Fruit fly (Drosophila melanogaster) whole organism, embryonic: ENCODE measurements around the gene Nelf-E.
A peak's percentile ranks its signal among the peaks of the same experiment; 100 is the strongest.

ENCODE experiments used
- Bdp1 ChIP-seq: fragments of 200-800 bp; sonication (Bioruptor generic); optimal IDR thresholded peaks from 3 replicates; lab custom pipeline; 2016; ENCODE audit warnings: missing biosample characterization, missing genetic modification characterization
- Blimp-1 ChIP-seq: fragments of 200-800 bp; sonication (Bioruptor generic); optimal IDR thresholded peaks from 3 replicates; lab custom pipeline; 2018; ENCODE audit warnings: missing biosample characterization, missing genetic modification characterization, mild to moderate bottlenecking, moderate library complexity, missing genetic modification reagents
- CG10147 ChIP-seq: fragments of 200-800 bp; sonication (Bioruptor generic); optimal IDR thresholded peaks from 2 replicates; lab custom pipeline; 2019; ENCODE audit warnings: missing biosample characterization, mild to moderate bottlenecking, missing genetic modification characterization, moderate library complexity
- CG10366 ChIP-seq: fragments of 200-800 bp; sonication (Bioruptor generic); IDR thresholded peaks from 2 replicates; pipeline ENCODE4 v1.3.6; 2022; ENCODE audit warnings: missing biosample characterization, missing genetic modification characterization
- CG10543 ChIP-seq: fragments of 200-800 bp; sonication (Bioruptor generic); optimal IDR thresholded peaks from 3 replicates; lab custom pipeline; 2017; ENCODE audit warnings: missing biosample characterization, mild to moderate bottlenecking, missing genetic modification characterization, moderate library complexity
- CG11093 ChIP-seq: fragments of 200-800 bp; sonication (Bioruptor generic); IDR thresholded peaks from 3 replicates; pipeline ENCODE4 v1.3.6; 2022; ENCODE audit warnings: missing biosample characterization, missing genetic modification characterization
- CG12391 ChIP-seq: fragments of 200-800 bp; sonication (Bioruptor generic); optimal IDR thresholded peaks from 3 replicates; lab custom pipeline; 2018; ENCODE audit warnings: missing biosample characterization, mild to moderate bottlenecking, missing genetic modification characterization, moderate library complexity
- CG12769 ChIP-seq: fragments of 200-800 bp; sonication (Bioruptor generic); optimal IDR thresholded peaks from 2 replicates; lab custom pipeline; 2019; ENCODE audit warnings: missing biosample characterization, mild to moderate bottlenecking, missing genetic modification characterization, moderate library complexity
- CG16779 ChIP-seq: fragments of 200-800 bp; sonication (Bioruptor generic); IDR thresholded peaks from 2 replicates; pipeline ENCODE4 v1.3.6; 2022; ENCODE audit warnings: missing biosample characterization, missing genetic modification characterization
- CG17568 ChIP-seq: fragments of 200-800 bp; sonication (Bioruptor generic); optimal IDR thresholded peaks from 2 replicates; lab custom pipeline; 2018; ENCODE audit warnings: missing biosample characterization, mild to moderate bottlenecking, missing genetic modification characterization, moderate library complexity
- CG17829 ChIP-seq: fragments of 200-800 bp; optimal IDR thresholded peaks from 2 replicates; lab custom pipeline; 2019; ENCODE audit warnings: missing biosample characterization, mild to moderate bottlenecking, missing genetic modification characterization, moderate library complexity
- CG2120 ChIP-seq: fragments of 200-800 bp; sonication (Bioruptor generic); optimal IDR thresholded peaks from 3 replicates; lab custom pipeline; 2016; ENCODE audit warnings: missing biosample characterization, missing genetic modification characterization
- CG31441 ChIP-seq: fragments of 200-800 bp; sonication (Bioruptor generic); IDR thresholded peaks from 2 replicates; pipeline ENCODE4 v1.3.6; 2022; ENCODE audit warnings: missing biosample characterization, missing genetic modification characterization
- CG4820 ChIP-seq: fragments of 200-800 bp; sonication (Bioruptor generic); optimal IDR thresholded peaks from 3 replicates; lab custom pipeline; 2016; ENCODE audit warnings: missing biosample characterization, missing genetic modification characterization
- CG5180 ChIP-seq: fragments of 200-800 bp; sonication (Bioruptor generic); optimal IDR thresholded peaks from 3 replicates; lab custom pipeline; 2017; ENCODE audit warnings: missing biosample characterization, missing genetic modification characterization, mild to moderate bottlenecking, moderate library complexity, missing genetic modification reagents
- CG5245 ChIP-seq: fragments of 200-800 bp; sonication (Bioruptor generic); optimal IDR thresholded peaks from 3 replicates; lab custom pipeline; 2016; ENCODE audit warnings: missing biosample characterization, missing genetic modification characterization
- CG6175 ChIP-seq: fragments of 200-800 bp; sonication (Bioruptor generic); IDR thresholded peaks from 3 replicates; pipeline ENCODE4 v1.3.6; 2022; ENCODE audit warnings: missing biosample characterization, missing genetic modification characterization
- CG7987 ChIP-seq: fragments of 200-800 bp; sonication (Bioruptor generic); optimal IDR thresholded peaks from 2 replicates; lab custom pipeline; 2018; ENCODE audit warnings: missing biosample characterization, mild to moderate bottlenecking, missing genetic modification characterization, moderate library complexity
- CG8290 ChIP-seq, 3 experiments: fragments of 200-800 bp; sonication (Bioruptor generic); optimal IDR thresholded peaks; 2 replicates each; lab custom pipeline; 2016 to 2019; ENCODE audit warnings: missing biosample characterization in 3 of 3, missing genetic modification characterization in 3 of 3, mild to moderate bottlenecking in 2 of 3, moderate library complexity in 1 of 3
- CG9876 ChIP-seq: fragments of 200-800 bp; sonication (Bioruptor generic); optimal IDR thresholded peaks from 2 replicates; lab custom pipeline; 2016; ENCODE audit warnings: missing biosample characterization, missing genetic modification characterization
- CHES-1-like ChIP-seq: fragments of 200-800 bp; sonication (Bioruptor generic); optimal IDR thresholded peaks from 2 replicates; lab custom pipeline; 2016; ENCODE audit warnings: missing biosample characterization, missing genetic modification characterization
- Dbx ChIP-seq: fragments of 200-800 bp; sonication (Bioruptor generic); IDR thresholded peaks from 3 replicates; pipeline ENCODE4 v1.3.6; 2022; ENCODE audit warnings: missing biosample characterization, missing genetic modification characterization
- Deaf1 ChIP-seq: fragments of 200-800 bp; optimal IDR thresholded peaks from 3 replicates; lab custom pipeline; 2019; ENCODE audit warnings: missing biosample characterization, mild to moderate bottlenecking, missing genetic modification characterization, moderate library complexity
- Dek ChIP-seq: fragments of 200-800 bp; sonication (Bioruptor generic); optimal IDR thresholded peaks from 3 replicates; lab custom pipeline; 2019; ENCODE audit warnings: missing biosample characterization, mild to moderate bottlenecking, missing genetic modification characterization, moderate library complexity
- GATAe ChIP-seq: fragments of 200-800 bp; sonication (Bioruptor generic); conservative IDR thresholded peaks from 2 replicates; pipeline ENCODE4 v1.3.6; 2022; ENCODE audit warnings: missing biosample characterization, missing genetic modification characterization
- HmgD ChIP-seq: fragments of 200-800 bp; sonication (Bioruptor generic); optimal IDR thresholded peaks from 3 replicates; lab custom pipeline; 2016; ENCODE audit warnings: missing biosample characterization, missing genetic modification characterization
- Hmr ChIP-seq: fragments of 200-800 bp; sonication (Bioruptor generic); optimal IDR thresholded peaks from 3 replicates; lab custom pipeline; 2017; ENCODE audit warnings: mild to moderate bottlenecking, missing biosample characterization, missing genetic modification reagents, missing genetic modification characterization
- Lim3 ChIP-seq: fragments of 200-800 bp; sonication (Bioruptor generic); IDR thresholded peaks from 2 replicates; pipeline ENCODE4 v1.3.6; 2022; ENCODE audit warnings: missing biosample characterization, missing genetic modification characterization
- Max ChIP-seq: fragments of 200-800 bp; sonication (Bioruptor generic); optimal IDR thresholded peaks from 2 replicates; lab custom pipeline; 2016; ENCODE audit warnings: missing biosample characterization, mild to moderate bottlenecking, missing genetic modification characterization
- Med ChIP-seq: fragments of 200-800 bp; sonication (Bioruptor generic); peaks from one replicate; lab custom pipeline; 2016; ENCODE audit warnings: missing biosample characterization, missing genetic modification characterization, mild to moderate bottlenecking, inconsistent platforms, moderate library complexity
- Myb ChIP-seq: fragments of 200-800 bp; sonication (Bioruptor generic); optimal IDR thresholded peaks from 2 replicates; lab custom pipeline; 2016; ENCODE audit warnings: missing biosample characterization, missing genetic modification characterization
- NFAT ChIP-seq: fragments of 200-800 bp; sonication (Bioruptor generic); IDR thresholded peaks from 2 replicates; pipeline ENCODE4 v1.3.6; 2022; ENCODE audit warnings: missing biosample characterization, missing genetic modification characterization
- Nf-YC ChIP-seq: fragments of 200-800 bp; optimal IDR thresholded peaks from 3 replicates; lab custom pipeline; 2019; ENCODE audit warnings: missing biosample characterization, mild to moderate bottlenecking, missing genetic modification characterization, moderate library complexity
- Rfx ChIP-seq: fragments of 200-800 bp; sonication (Bioruptor generic); IDR thresholded peaks from 2 replicates; pipeline ENCODE4 v1.3.6; 2022; ENCODE audit warnings: missing biosample characterization, missing genetic modification characterization
- Rx ChIP-seq: fragments of 200-800 bp; sonication (Bioruptor generic); IDR thresholded peaks from 2 replicates; pipeline ENCODE4 v1.3.6; 2022; ENCODE audit warnings: missing biosample characterization, missing genetic modification characterization
- bigmax ChIP-seq: fragments of 200-800 bp; sonication (Bioruptor generic); optimal IDR thresholded peaks from 2 replicates; lab custom pipeline; 2018; ENCODE audit warnings: missing biosample characterization, mild to moderate bottlenecking, missing genetic modification characterization
- ci ChIP-seq: fragments of 200-800 bp; sonication (Bioruptor generic); IDR thresholded peaks from 3 replicates; pipeline ENCODE4 v1.3.6; 2022; ENCODE audit warnings: missing biosample characterization, missing genetic modification characterization
- cwo ChIP-seq: fragments of 200-800 bp; sonication (Bioruptor generic); optimal IDR thresholded peaks from 3 replicates; lab custom pipeline; 2017; ENCODE audit warnings: missing biosample characterization, missing genetic modification characterization, mild to moderate bottlenecking, moderate library complexity, missing genetic modification reagents
- dati ChIP-seq: fragments of 200-800 bp; sonication (Bioruptor generic); IDR thresholded peaks from 2 replicates; pipeline ENCODE4 v1.3.6; 2022; ENCODE audit warnings: missing biosample characterization, missing genetic modification characterization
- fu2 ChIP-seq: fragments of 200-800 bp; sonication (Bioruptor generic); optimal IDR thresholded peaks from 2 replicates; lab custom pipeline; 2016; ENCODE audit warnings: missing biosample characterization, missing genetic modification characterization
- her ChIP-seq: fragments of 200-800 bp; sonication (Bioruptor generic); optimal IDR thresholded peaks from 2 replicates; lab custom pipeline; 2016; ENCODE audit warnings: missing biosample characterization, missing genetic modification characterization
- hth ChIP-seq: fragments of >200 bp; optimal IDR thresholded peaks from 2 replicates; lab custom pipeline; 2017; ENCODE audit warnings: inconsistent platforms
- jumu ChIP-seq: fragments of 200-800 bp; sonication (Bioruptor generic); optimal IDR thresholded peaks from 3 replicates; lab custom pipeline; 2016; ENCODE audit warnings: missing biosample characterization, missing genetic modification characterization
- klu ChIP-seq: fragments of 200-800 bp; sonication (Bioruptor generic); IDR thresholded peaks from 2 replicates; pipeline ENCODE4 v1.3.6; 2022; ENCODE audit warnings: missing biosample characterization, missing genetic modification characterization
- mirr ChIP-seq: fragments of 200-800 bp; sonication (Bioruptor generic); optimal IDR thresholded peaks from 3 replicates; lab custom pipeline; 2018; ENCODE audit warnings: missing biosample characterization, mild to moderate bottlenecking, missing genetic modification characterization
- peb ChIP-seq: fragments of 200-800 bp; sonication (Bioruptor generic); IDR thresholded peaks from 2 replicates; pipeline ENCODE4 v1.3.6; 2022; ENCODE audit warnings: missing biosample characterization, missing genetic modification characterization
- repo ChIP-seq: fragments of 200-800 bp; sonication (Bioruptor generic); optimal IDR thresholded peaks from 2 replicates; lab custom pipeline; 2016; ENCODE audit warnings: missing biosample characterization, missing genetic modification characterization
- schlank ChIP-seq: fragments of 200-800 bp; sonication (Bioruptor generic); optimal IDR thresholded peaks from 2 replicates; lab custom pipeline; 2018; ENCODE audit warnings: missing biosample characterization, mild to moderate bottlenecking, missing genetic modification characterization
- shn ChIP-seq: fragments of 200-800 bp; sonication (Bioruptor generic); optimal IDR thresholded peaks from 3 replicates; lab custom pipeline; 2016; ENCODE audit warnings: missing biosample characterization, missing genetic modification characterization
- sug ChIP-seq: fragments of 200-800 bp; optimal IDR thresholded peaks from 2 replicates; lab custom pipeline; 2019; ENCODE audit warnings: missing biosample characterization, mild to moderate bottlenecking, missing genetic modification characterization, moderate library complexity

The Nelf-E gene

DNA sequence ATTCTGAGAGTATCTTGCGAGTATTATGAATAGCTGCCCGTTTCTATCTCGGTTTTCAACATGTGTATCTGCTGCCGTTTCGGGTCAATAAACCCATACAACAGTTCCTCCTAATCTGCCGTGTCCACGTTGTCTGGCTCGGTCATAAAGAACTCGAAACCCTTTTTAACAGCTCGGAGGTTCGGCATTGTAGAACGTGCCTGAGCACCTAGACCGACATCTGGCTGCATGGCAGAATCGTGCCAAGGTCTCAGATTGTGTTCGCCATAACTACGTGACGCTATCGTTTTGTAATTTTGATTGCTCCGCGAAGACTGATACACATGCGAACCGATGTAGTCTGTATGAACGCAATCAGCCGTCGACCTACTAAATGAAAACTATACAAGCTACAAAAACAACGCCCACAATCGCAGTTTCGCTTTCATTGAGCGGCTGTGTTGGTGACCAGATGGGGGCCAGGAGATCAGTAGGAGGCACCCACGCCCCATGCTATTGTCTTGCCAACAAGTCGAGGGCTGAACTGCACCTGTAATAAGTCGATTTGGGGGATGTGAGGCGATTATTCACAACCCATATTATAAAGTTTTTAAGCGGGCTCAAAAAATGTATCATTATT, 46.5 kb downstream of the Nelf-E start (continued):
- TF ChIP-seq klu, result no peak
- TF ChIP-seq Myb (GFP tag; lab: Kevin White, UChicago), result no peak
- TF ChIP-seq mirr (GFP tag; lab: Kevin White, UChicago), result peak; percentile 49
- TF ChIP-seq CG9876 (GFP tag; lab: Kevin White, UChicago), result no peak
- peak; percentile 76 for TF ChIP-seq Med (GFP tag; lab: Kevin White, UChicago)
- TF ChIP-seq CG17568, result no peak
- TF ChIP-seq Hmr (GFP tag; lab: Kevin White, UChicago), result no peak
- no peak for TF ChIP-seq dati (GFP tag; lab: Robert Waterston, UW)
- TF ChIP-seq ci (GFP tag; lab: Robert Waterston, UW), result peak; percentile 27; the same call in 1 of the 3 replicates
- no peak for TF ChIP-seq CG5245
- TF ChIP-seq CG12391, result no peak
- no peak for TF ChIP-seq Bdp1
- no peak for TF ChIP-seq Lim3 (GFP tag; lab: Robert Waterston, UW)
- TF ChIP-seq CG12769, result peak; percentile 13
- TF ChIP-seq shn (GFP tag; lab: Kevin White, UChicago), result no peak
- TF ChIP-seq Deaf1 (tag; lab: Kevin White, UChicago), result peak; percentile 19
- TF ChIP-seq CG10147 (GFP tag; lab: Kevin White, UChicago), result no peak
- TF ChIP-seq CG17829 (tag; lab: Kevin White, UChicago), result no peak
- no peak for TF ChIP-seq hth (lab: Kevin White, UChicago)
- TF ChIP-seq schlank (tag; lab: Kevin White, UChicago), result no peak
- peak; percentile 42; the same call in 1 of the 2 replicates for TF ChIP-seq GATAe (GFP tag; lab: Robert Waterston, UW)
- TF ChIP-seq CG11093 (GFP tag; lab: Robert Waterston, UW), result no peak
- no peak for TF ChIP-seq bigmax (GFP tag; lab: Kevin White, UChicago)
- TF ChIP-seq CG10366 (GFP tag; lab: Robert Waterston, UW), result no peak
- no peak for TF ChIP-seq Dek
- TF ChIP-seq CG10543 (GFP tag; lab: Kevin White, UChicago), result no peak
- no peak for TF ChIP-seq CG7987
- TF ChIP-seq Rx (GFP tag; lab: Robert Waterston, UW), result no peak
- no peak for TF ChIP-seq Max
- TF ChIP-seq CG5180, result no peak

DNA sequence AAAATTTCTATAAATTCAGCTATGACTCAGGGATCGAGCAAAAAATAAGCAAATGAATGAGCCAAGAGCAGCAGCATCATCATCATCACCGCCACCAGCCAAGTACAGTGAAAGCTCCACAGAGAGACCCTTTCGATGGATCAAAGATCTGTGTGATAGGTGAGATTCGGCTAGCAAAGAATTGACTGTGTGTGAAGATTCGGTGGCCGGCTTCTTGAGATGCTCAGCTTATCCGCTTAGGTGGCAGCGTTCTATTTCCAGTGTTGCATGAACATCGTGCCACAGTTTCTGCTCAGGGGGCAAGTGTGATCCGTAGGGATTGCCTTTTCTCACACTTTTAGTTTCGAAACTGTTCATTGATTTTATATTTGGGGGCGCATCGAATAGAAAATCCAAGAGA, 47.6 kb downstream of the Nelf-E start:
- TF ChIP-seq Blimp-1 (GFP tag; lab: Kevin White, UChicago) (peak; percentile 0), CHES-1-like (GFP tag; lab: Kevin White, UChicago) (peak; percentile 4), HmgD (GFP tag; lab: Kevin White, UChicago) (no peak), CG2120 (peak; percentile 43), CG31441 (GFP tag; lab: Robert Waterston, UW) (no peak), CG4820 (GFP tag; lab: Kevin White, UChicago) (no peak), jumu (GFP tag; lab: Kevin White, UChicago) (peak; percentile 12), CG8290 (GFP tag; optimal IDR thresholded peaks at IDR 0.05; lab: Kevin White, UChicago) (no peak), CG8290 (tag; optimal IDR thresholded peaks at IDR 0.05; lab: Kevin White, UChicago) (peak in 1 of 2 experiments; percentile 42), CG6175 (GFP tag; lab: Robert Waterston, UW) (peak; percentile 92), peb (GFP tag; lab: Robert Waterston, UW) (0 out of 2 replicates have a peak, but pooled peaks have one; percentile 6), repo (GFP tag; lab: Kevin White, UChicago) (no peak), mirr (GFP tag; lab: Kevin White, UChicago) (no peak), Dbx (GFP tag; lab: Robert Waterston, UW) (peak; percentile 44; the same call in 1 of the 3 replicates), sug (tag; lab: Kevin White, UChicago) (peak; percentile 6), fu2 (GFP tag; lab: Kevin White, UChicago) (no peak), CG16779 (0 out of 2 replicates have a peak, but pooled peaks have one; percentile 21), her (GFP tag; lab: Kevin White, UChicago) (peak; percentile 13), Nf-YC (tag; lab: Kevin White, UChicago) (peak; percentile 0), cwo (GFP tag; lab: Kevin White, UChicago) (peak; percentile 13), Rfx (GFP tag; lab: Robert Waterston, UW) (peak; percentile 60), NFAT (GFP tag; lab: Robert Waterston, UW) (0 out of 2 replicates have a peak, but pooled peaks have one; percentile 46), CG12769 (peak; percentile 70)
